Fruit fly (Drosophila melanogaster) whole organism, embryonic: ENCODE results near the gene Tre1.

Experiments used
- Aef1 ChIP-seq: fragments of 200-800 bp; sonication (Bioruptor generic); IDR thresholded peaks from 3 replicates; pipeline ENCODE4 v1.3.6; 2022; ENCODE audit warnings: missing biosample characterization, missing genetic modification characterization
- Atf6 ChIP-seq: fragments of 200-800 bp; sonication (Bioruptor generic); IDR thresholded peaks from 2 replicates; pipeline ENCODE4 v1.3.6; 2022; ENCODE audit warnings: missing biosample characterization, missing genetic modification characterization
- CG10462 ChIP-seq: fragments of 200-800 bp; sonication (Bioruptor generic); optimal IDR thresholded peaks from 2 replicates; lab custom pipeline; 2016; ENCODE audit warnings: missing biosample characterization, missing genetic modification characterization
- CG11085 ChIP-seq: fragments of 200-800 bp; sonication (Bioruptor generic); IDR thresholded peaks from 2 replicates; pipeline ENCODE4 v1.3.6; 2022; ENCODE audit warnings: missing biosample characterization, missing genetic modification characterization
- CG11695 ChIP-seq: fragments of 200-800 bp; sonication (Bioruptor generic); IDR thresholded peaks from 3 replicates; pipeline ENCODE4 v1.3.6; 2022; ENCODE audit warnings: missing biosample characterization, missing genetic modification characterization
- CG12071 ChIP-seq: fragments of 200-800 bp; sonication (Bioruptor generic); optimal IDR thresholded peaks from 3 replicates; lab custom pipeline; 2018; ENCODE audit warnings: missing biosample characterization, mild to moderate bottlenecking, missing genetic modification characterization
- CG13123 ChIP-seq: fragments of 200-800 bp; sonication (Bioruptor generic); optimal IDR thresholded peaks from 2 replicates; lab custom pipeline; 2016; ENCODE audit warnings: missing biosample characterization, missing genetic modification characterization
- CG13424 ChIP-seq: fragments of 200-800 bp; sonication (Bioruptor generic); optimal IDR thresholded peaks from 2 replicates; lab custom pipeline; 2019; ENCODE audit warnings: missing biosample characterization, mild to moderate bottlenecking, missing genetic modification characterization, moderate library complexity
- CG13775 ChIP-seq: fragments of 200-800 bp; sonication (Bioruptor generic); optimal IDR thresholded peaks from 3 replicates; lab custom pipeline; 2017; ENCODE audit warnings: missing biosample characterization, mild to moderate bottlenecking, missing genetic modification characterization
- CG15601 ChIP-seq: fragments of 200-800 bp; sonication (Bioruptor generic); optimal IDR thresholded peaks from 3 replicates; lab custom pipeline; 2019; ENCODE audit warnings: missing biosample characterization, mild to moderate bottlenecking, missing genetic modification characterization, moderate library complexity
- CG16863 ChIP-seq: fragments of 200-800 bp; sonication (Bioruptor generic); optimal IDR thresholded peaks from 3 replicates; lab custom pipeline; 2016; ENCODE audit warnings: missing biosample characterization, missing genetic modification characterization
- CG17802 ChIP-seq: fragments of 200-800 bp; sonication (Bioruptor generic); optimal IDR thresholded peaks from 2 replicates; lab custom pipeline; 2018; ENCODE audit warnings: missing biosample characterization, mild to moderate bottlenecking, missing genetic modification characterization, moderate library complexity
- CG18262 ChIP-seq: fragments of 200-800 bp; optimal IDR thresholded peaks from 3 replicates; lab custom pipeline; 2019; ENCODE audit warnings: missing biosample characterization, mild to moderate bottlenecking, missing genetic modification characterization, moderate library complexity
- CG2199 ChIP-seq: fragments of 200-800 bp; sonication (Bioruptor generic); IDR thresholded peaks from 3 replicates; pipeline ENCODE4 v1.3.6; 2022; ENCODE audit warnings: missing biosample characterization, missing genetic modification characterization
- CG2678 ChIP-seq: fragments of 200-800 bp; sonication (Bioruptor generic); optimal IDR thresholded peaks from 3 replicates; lab custom pipeline; 2019; ENCODE audit warnings: missing biosample characterization, mild to moderate bottlenecking, missing genetic modification characterization, moderate library complexity
- CG2875 ChIP-seq: fragments of 200-800 bp; sonication (Bioruptor generic); optimal IDR thresholded peaks from 2 replicates; lab custom pipeline; 2017; ENCODE audit warnings: missing biosample characterization, mild to moderate bottlenecking, missing genetic modification characterization, missing genetic modification reagents
- CG43689 ChIP-seq: fragments of 200-800 bp; sonication (Bioruptor generic); IDR thresholded peaks from 2 replicates; pipeline ENCODE4 v1.3.6; 2022; ENCODE audit warnings: missing biosample characterization, missing genetic modification characterization
- CG6272 ChIP-seq: fragments of 200-800 bp; sonication (Bioruptor generic); IDR thresholded peaks from 2 replicates; pipeline ENCODE4 v1.3.6; 2022; ENCODE audit warnings: missing biosample characterization, missing genetic modification characterization
- CG8944 ChIP-seq: fragments of 200-800 bp; sonication (Bioruptor generic); optimal IDR thresholded peaks from 3 replicates; lab custom pipeline; 2016; ENCODE audit warnings: missing biosample characterization, missing genetic modification characterization
- CG9932 ChIP-seq: fragments of 200-800 bp; sonication (Bioruptor generic); IDR thresholded peaks from 2 replicates; pipeline ENCODE4 v1.3.6; 2022; ENCODE audit warnings: missing biosample characterization, missing genetic modification characterization
- Elba2 ChIP-seq: fragments of 200-800 bp; sonication (Bioruptor generic); optimal IDR thresholded peaks from 3 replicates; lab custom pipeline; 2016; ENCODE audit warnings: missing biosample characterization, missing genetic modification characterization
- GATAe ChIP-seq: fragments of 200-800 bp; sonication (Bioruptor generic); conservative IDR thresholded peaks from 2 replicates; pipeline ENCODE4 v1.3.6; 2022; ENCODE audit warnings: missing biosample characterization, missing genetic modification characterization
- Meics ChIP-seq: fragments of 200-800 bp; sonication (Bioruptor generic); optimal IDR thresholded peaks from 2 replicates; lab custom pipeline; 2017; ENCODE audit warnings: missing biosample characterization, mild to moderate bottlenecking, missing genetic modification characterization
- Mrtf ChIP-seq: fragments of 200-800 bp; sonication (Bioruptor generic); IDR thresholded peaks from 3 replicates; pipeline ENCODE4 v1.3.6; 2022; ENCODE audit warnings: missing biosample characterization, missing genetic modification characterization
- NK7.1 ChIP-seq: fragments of 200-800 bp; sonication (Bioruptor generic); optimal IDR thresholded peaks from 3 replicates; lab custom pipeline; 2016; ENCODE audit warnings: missing biosample characterization, missing genetic modification characterization
- Neu2 ChIP-seq: fragments of 200-800 bp; sonication (Bioruptor generic); optimal IDR thresholded peaks from 3 replicates; lab custom pipeline; 2016; ENCODE audit warnings: missing biosample characterization, missing genetic modification characterization, borderline replicate concordance
- Ptx1 ChIP-seq: fragments of 200-800 bp; sonication (Bioruptor generic); IDR thresholded peaks from 2 replicates; pipeline ENCODE4 v1.3.6; 2022; ENCODE audit warnings: missing biosample characterization, missing genetic modification characterization
- TFAM ChIP-seq: fragments of 200-800 bp; sonication (Bioruptor generic); optimal IDR thresholded peaks from 2 replicates; lab custom pipeline; 2017; ENCODE audit warnings: missing biosample characterization, missing genetic modification characterization, inconsistent platforms
- btn ChIP-seq: fragments of 200-800 bp; sonication (Bioruptor generic); optimal IDR thresholded peaks from 2 replicates; lab custom pipeline; 2016; ENCODE audit warnings: missing biosample characterization, missing genetic modification characterization
- crol ChIP-seq: fragments of 200-800 bp; sonication (Bioruptor generic); IDR thresholded peaks from 2 replicates; pipeline ENCODE4 v1.3.6; 2022; ENCODE audit warnings: missing biosample characterization, missing genetic modification characterization
- da ChIP-seq: fragments of 200-800 bp; sonication (Bioruptor generic); optimal IDR thresholded peaks from 2 replicates; lab custom pipeline; 2016; ENCODE audit warnings: missing biosample characterization, missing genetic modification characterization
- danr ChIP-seq: fragments of 200-800 bp; sonication (Bioruptor generic); IDR thresholded peaks from 2 replicates; pipeline ENCODE4 v1.3.6; 2022; ENCODE audit warnings: missing biosample characterization, missing genetic modification characterization
- dati ChIP-seq: fragments of 200-800 bp; sonication (Bioruptor generic); IDR thresholded peaks from 2 replicates; pipeline ENCODE4 v1.3.6; 2022; ENCODE audit warnings: missing biosample characterization, missing genetic modification characterization
- fd96Cb ChIP-seq: fragments of 200-800 bp; sonication (Bioruptor generic); optimal IDR thresholded peaks from 2 replicates; lab custom pipeline; 2018; ENCODE audit warnings: missing biosample characterization, mild to moderate bottlenecking, missing genetic modification characterization, moderate library complexity
- gce ChIP-seq: fragments of 200-800 bp; sonication (Bioruptor generic); IDR thresholded peaks from 3 replicates; pipeline ENCODE4 v1.3.6; 2022; ENCODE audit warnings: missing biosample characterization, missing genetic modification characterization
- gem ChIP-seq: fragments of 200-800 bp; sonication (Bioruptor generic); optimal IDR thresholded peaks from 2 replicates; lab custom pipeline; 2019; ENCODE audit warnings: missing biosample characterization, mild to moderate bottlenecking, missing genetic modification characterization, moderate library complexity
- gfzf ChIP-seq: fragments of 200-800 bp; sonication (Bioruptor generic); optimal IDR thresholded peaks from 2 replicates; lab custom pipeline; 2016; ENCODE audit warnings: missing biosample characterization, mild to moderate bottlenecking, missing genetic modification characterization, moderate library complexity
- grn ChIP-seq: fragments of 200-800 bp; sonication (Bioruptor generic); optimal IDR thresholded peaks from 3 replicates; lab custom pipeline; 2017; ENCODE audit warnings: missing biosample characterization, missing genetic modification characterization
- knrl ChIP-seq: fragments of 200-800 bp; sonication (Bioruptor generic); IDR thresholded peaks from 3 replicates; pipeline ENCODE4 v1.3.6; 2022; ENCODE audit warnings: missing biosample characterization, missing genetic modification characterization; ENCODE audit not compliant: partially characterized antibody
- lilli ChIP-seq: fragments of 200-800 bp; sonication (Bioruptor generic); optimal IDR thresholded peaks from 3 replicates; lab custom pipeline; 2016; ENCODE audit warnings: missing biosample characterization, missing genetic modification characterization
- mld ChIP-seq: fragments of 200-800 bp; sonication (Bioruptor generic); IDR thresholded peaks from 3 replicates; pipeline ENCODE4 v1.3.6; 2022; ENCODE audit warnings: missing biosample characterization, missing genetic modification characterization; ENCODE audit not compliant: partially characterized antibody
- nerfin-1 ChIP-seq: fragments of 200-800 bp; sonication (Bioruptor generic); optimal IDR thresholded peaks from 3 replicates; lab custom pipeline; 2019; ENCODE audit warnings: missing biosample characterization, mild to moderate bottlenecking, missing genetic modification characterization, moderate library complexity
- pan ChIP-seq, 4 experiments: fragments of >200 bp in 3 of 4; fragments of 200-800 bp in 1 of 4; sonication (Bioruptor generic) in 1 of 4; optimal IDR thresholded peaks in 3 of 4; IDR thresholded peaks in 1 of 4; 2 replicates each; pipeline versions ENCODE4 v1.3.6 to Lab custom; 2017 to 2022; ENCODE audit warnings: missing biosample characterization in 2 of 4, missing genetic modification characterization in 2 of 4, mixed read lengths in 1 of 4
- pfk ChIP-seq: fragments of 200-800 bp; sonication (Bioruptor generic); optimal IDR thresholded peaks from 2 replicates; lab custom pipeline; 2018; ENCODE audit warnings: missing biosample characterization, mild to moderate bottlenecking, missing genetic modification characterization, moderate library complexity
- prd ChIP-seq, 3 experiments: fragments of >200 bp in 2 of 3; fragments of 200-800 bp in 1 of 3; sonication (Bioruptor generic) in 1 of 3; optimal IDR thresholded peaks in 2 of 3; IDR thresholded peaks in 1 of 3; 2 replicates in 2 of 3; 3 replicates in 1 of 3; pipeline versions ENCODE4 v1.3.6 to Lab custom; 2017 to 2022; ENCODE audit warnings: missing biosample characterization in 1 of 3, missing genetic modification characterization in 1 of 3
- vfl ChIP-seq: fragments of 200-800 bp; sonication (Bioruptor generic); optimal IDR thresholded peaks from 2 replicates; lab custom pipeline; 2016; ENCODE audit warnings: missing biosample characterization, missing genetic modification characterization
- wor ChIP-seq: fragments of 200-800 bp; sonication (Bioruptor generic); IDR thresholded peaks from 2 replicates; pipeline ENCODE4 v1.3.6; 2022; ENCODE audit warnings: missing biosample characterization, missing genetic modification characterization
- yki ChIP-seq: fragments of >200 bp; optimal IDR thresholded peaks from 3 replicates; lab custom pipeline; 2018

The Tre1 gene

DNA sequence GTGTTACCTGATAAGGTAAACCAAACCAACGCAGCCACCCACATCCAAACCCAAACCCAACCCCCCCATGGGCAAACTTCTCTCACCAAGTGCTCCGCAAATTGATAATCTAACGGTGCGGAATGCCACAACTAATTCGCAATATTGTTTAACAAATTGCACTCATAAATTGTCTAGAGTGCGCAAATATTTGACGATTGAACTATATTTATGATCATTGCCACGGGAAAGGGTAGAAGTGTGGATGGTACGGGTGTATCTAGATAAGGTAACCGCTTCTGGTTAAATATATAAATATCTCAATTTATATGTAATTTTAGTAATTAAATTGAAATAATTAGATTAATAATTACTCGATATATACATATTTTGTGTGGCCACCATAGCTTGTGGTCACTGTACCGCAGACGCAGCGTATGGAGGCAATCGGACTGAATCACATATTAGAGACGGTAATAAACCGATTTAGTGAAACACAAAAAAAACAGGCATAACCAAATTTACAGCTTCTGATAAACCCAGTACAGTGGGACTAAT is 38.8 kb upstream of the Tre1 start (continued):
- TF ChIP-seq yki (lab: Kevin White, UChicago) (no peak), nerfin-1 (tag; lab: Kevin White, UChicago) (no peak), btn (no peak), CG12071 (GFP tag; lab: Kevin White, UChicago) (peak; percentile 22), wor (no peak), danr (0 out of 2 replicates have a peak, but pooled peaks have one; percentile 20), lilli (GFP tag; lab: Kevin White, UChicago) (peak; percentile 44), Mrtf (GFP tag; lab: Robert Waterston, UW) (0 out of 3 replicates have a peak, but pooled peaks have one; percentile 57), fd96Cb (tag; lab: Kevin White, UChicago) (peak; percentile 19), CG2875 (no peak), TFAM (no peak), vfl (GFP tag; lab: Kevin White, UChicago) (peak; percentile 7), Neu2 (no peak), mld (GFP tag; lab: Robert Waterston, UW) (no peak), CG15601 (tag; lab: Kevin White, UChicago) (no peak), CG13775 (GFP tag; lab: Kevin White, UChicago) (peak; percentile 35), CG18262 (tag; lab: Kevin White, UChicago) (peak; percentile 34)

DNA sequence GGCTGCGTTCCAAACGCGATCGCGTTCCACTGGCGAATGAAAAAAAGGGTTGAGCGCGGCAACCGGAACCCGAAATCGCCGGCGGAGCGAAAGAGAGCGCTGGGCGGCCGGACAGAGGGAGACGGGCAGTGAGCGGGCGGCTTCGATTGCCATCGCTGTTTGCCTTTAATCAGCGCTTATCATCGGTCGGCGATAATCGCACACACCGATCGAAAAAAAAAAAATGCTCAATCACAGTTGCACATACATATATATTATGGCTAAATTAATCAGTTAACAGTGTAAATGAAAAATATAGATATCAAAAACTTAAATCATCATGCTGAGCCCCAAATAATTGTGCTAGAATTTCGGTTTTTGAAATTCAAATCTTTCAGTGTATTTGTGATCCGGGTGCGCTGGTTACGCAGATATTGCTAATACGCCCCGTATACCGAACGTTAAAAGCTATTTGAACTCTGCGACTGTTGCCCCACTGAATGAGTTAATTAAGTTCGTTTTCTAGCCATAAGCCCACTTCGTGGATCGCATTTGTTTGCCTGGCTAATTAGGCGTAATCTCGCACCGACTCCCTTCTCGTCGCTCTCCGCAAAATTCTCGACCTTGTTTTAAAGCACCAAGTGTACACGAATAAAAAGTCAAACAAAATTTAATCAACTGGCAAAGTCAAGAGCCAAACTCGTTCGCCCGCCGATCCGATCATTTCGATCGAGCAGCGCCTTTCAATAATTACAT is 38.1 kb upstream of the Tre1 start, which contains the start of gene CG33080:
TSS of gene CG33080 (minus strand) at position 38 of the 735 bp plus-strand sequence.
- no peak for TF ChIP-seq CG10462 (GFP tag; lab: Kevin White, UChicago)
- TF ChIP-seq CG11695 (GFP tag; lab: Robert Waterston, UW), result no peak
- TF ChIP-seq dati, result no peak
- TF ChIP-seq crol (GFP tag; lab: Robert Waterston, UW), result peak; percentile 47; the same call in 1 of the 2 replicates
- 0 out of 2 replicates have a peak, but pooled peaks have one; percentile 19 for TF ChIP-seq GATAe
- no peak for TF ChIP-seq yki (lab: Kevin White, UChicago)
- TF ChIP-seq da, result no peak
- no peak for TF ChIP-seq prd (optimal IDR thresholded peaks at IDR 0.05; lab: Kevin White, UChicago)
- TF ChIP-seq prd (GFP tag; IDR thresholded peaks at IDR 0.05; lab: Robert Waterston, UW), result peak; percentile 28; the same call in 1 of the 3 replicates
- peak; percentile 34; the same call in 1 of the 3 replicates for TF ChIP-seq Aef1 (GFP tag; lab: Robert Waterston, UW)
- 0 out of 2 replicates have a peak, but pooled peaks have one; percentile 23 for TF ChIP-seq CG11085
- TF ChIP-seq CG17802 (tag; lab: Kevin White, UChicago), result no peak
- no peak for TF ChIP-seq pfk (GFP tag; lab: Kevin White, UChicago)
- no peak for TF ChIP-seq pan (optimal IDR thresholded peaks at IDR 0.05; lab: Kevin White, UChicago)
- TF ChIP-seq pan (GFP tag; optimal IDR thresholded peaks at IDR 0.05 in 1 of 2, IDR thresholded peaks at IDR 0.05 in 1 of 2), result peak in 1 of 2 experiments; percentile 10
- no peak for TF ChIP-seq CG6272 (GFP tag; lab: Robert Waterston, UW)
- TF ChIP-seq Atf6, result 0 out of 2 replicates have a peak, but pooled peaks have one; percentile 13
- peak; percentile 28 for TF ChIP-seq Meics (GFP tag; lab: Kevin White, UChicago)
- peak; percentile 12 for TF ChIP-seq CG2678 (tag; lab: Kevin White, UChicago)
- TF ChIP-seq CG43689 (GFP tag; lab: Robert Waterston, UW), result no peak
- 0 out of 3 replicates have a peak, but pooled peaks have one; percentile 14 for TF ChIP-seq knrl
- no peak for TF ChIP-seq CG16863
- no peak for TF ChIP-seq CG2199 (GFP tag; lab: Robert Waterston, UW)
- no peak for TF ChIP-seq CG13424
- no peak for TF ChIP-seq Elba2 (GFP tag; lab: Kevin White, UChicago)
- TF ChIP-seq CG8944, result no peak
- TF ChIP-seq NK7.1 (GFP tag; lab: Kevin White, UChicago), result no peak
- TF ChIP-seq grn (GFP tag; lab: Kevin White, UChicago), result peak; percentile 89
- no peak for TF ChIP-seq gfzf (GFP tag; lab: Kevin White, UChicago)
- TF ChIP-seq CG9932 (GFP tag; lab: Robert Waterston, UW), result 0 out of 2 replicates have a peak, but pooled peaks have one; percentile 20
- peak; percentile 53 for TF ChIP-seq Ptx1 (GFP tag; lab: Robert Waterston, UW)
- no peak for TF ChIP-seq gce (GFP tag; lab: Robert Waterston, UW)
- peak; percentile 25 for TF ChIP-seq gem (tag; lab: Kevin White, UChicago)
- TF ChIP-seq CG13123 (GFP tag; lab: Kevin White, UChicago), result no peak
